Worm (Caenorhabditis elegans) whole organism, L3 larva: Measurements from ENCODE around the gene nhr-98.

Experiments
- R02D3.7 ChIP-seq: fragments of 150-350 bp; optimal IDR thresholded peaks from 2 replicates; lab custom pipeline; 2014; ENCODE audit warnings: missing biosample characterization, missing genetic modification characterization
- ZK546.5 ChIP-seq: sonication (generic microtip); optimal IDR thresholded peaks from 2 replicates; lab custom pipeline; 2017; ENCODE audit warnings: missing biosample characterization, missing genetic modification characterization
- aly-2 ChIP-seq: fragments of 150-350 bp; optimal IDR thresholded peaks from 2 replicates; lab custom pipeline; 2014; ENCODE audit warnings: missing biosample characterization, missing genetic modification characterization
- ama-1 ChIP-seq: fragments of 150-350 bp; optimal IDR thresholded peaks from 2 replicates; lab custom pipeline; 2018
- ceh-28 ChIP-seq: fragments of 150-350 bp; optimal IDR thresholded peaks from 2 replicates; lab custom pipeline; 2014; ENCODE audit warnings: missing biosample characterization, missing genetic modification reagents, missing genetic modification characterization
- ceh-82 ChIP-seq: fragments of 150-350 bp; optimal IDR thresholded peaks from 2 replicates; lab custom pipeline; 2014; ENCODE audit warnings: missing biosample characterization, missing genetic modification characterization
- ceh-9 ChIP-seq: sonication (generic microtip); optimal IDR thresholded peaks from 2 replicates; lab custom pipeline; 2018; ENCODE audit warnings: missing biosample characterization, missing genetic modification characterization
- egl-27 ChIP-seq: sonication (generic microtip); optimal IDR thresholded peaks from 4 replicates; lab custom pipeline; 2017; ENCODE audit warnings: missing biosample characterization, missing genetic modification reagents, missing genetic modification characterization
- elt-1 ChIP-seq: fragments of 150-350 bp; optimal IDR thresholded peaks from 2 replicates; lab custom pipeline; 2014; ENCODE audit warnings: missing biosample characterization, missing genetic modification characterization
- elt-2 ChIP-seq: sonication (generic microtip); optimal IDR thresholded peaks from 2 replicates; lab custom pipeline; 2016; ENCODE audit warnings: missing genetic modification reagents, mild to moderate bottlenecking, missing genetic modification characterization, missing compliant biosample characterization
- elt-3 ChIP-seq, 3 experiments: fragments of 150-350 bp in 1 of 3; sonication (generic microtip) in 2 of 3; optimal IDR thresholded peaks; 2 replicates in 2 of 3; 4 replicates in 1 of 3; lab custom pipeline; 2014 to 2017; ENCODE audit warnings: missing biosample characterization in 3 of 3, missing genetic modification characterization in 3 of 3
- fkh-10 ChIP-seq: sonication (generic microtip); optimal IDR thresholded peaks from 2 replicates; lab custom pipeline; 2017; ENCODE audit warnings: missing biosample characterization, missing genetic modification reagents, missing genetic modification characterization
- fos-1 ChIP-seq: fragments of 150-350 bp; optimal IDR thresholded peaks from 2 replicates; lab custom pipeline; 2014; ENCODE audit warnings: missing biosample characterization, missing genetic modification characterization
- lsy-12 ChIP-seq: sonication (generic microtip); optimal IDR thresholded peaks from 2 replicates; lab custom pipeline; 2016; ENCODE audit warnings: mild to moderate bottlenecking, missing genetic modification characterization, missing compliant biosample characterization
- mdl-1 ChIP-seq: fragments of 150-350 bp; optimal IDR thresholded peaks from 2 replicates; lab custom pipeline; 2014; ENCODE audit warnings: missing biosample characterization, missing genetic modification characterization
- mml-1 ChIP-seq: fragments of 150-350 bp; sonication (generic microtip); optimal IDR thresholded peaks from 3 replicates; lab custom pipeline; 2014; ENCODE audit warnings: missing biosample characterization, missing genetic modification characterization
- nfya-1 ChIP-seq: sonication (generic microtip); optimal IDR thresholded peaks from 2 replicates; lab custom pipeline; 2017; ENCODE audit warnings: missing genetic modification characterization, mild to moderate bottlenecking, missing compliant biosample characterization, antibody characterized with exemption, moderate library complexity; ENCODE audit not compliant: insufficient read depth
- nhr-237 ChIP-seq: fragments of 150-350 bp; optimal IDR thresholded peaks from 2 replicates; lab custom pipeline; 2014; ENCODE audit warnings: missing biosample characterization, missing genetic modification characterization
- nhr-28 ChIP-seq: fragments of 150-350 bp; optimal IDR thresholded peaks from 2 replicates; lab custom pipeline; 2014; ENCODE audit warnings: missing biosample characterization, missing genetic modification characterization
- nhr-43 ChIP-seq: sonication (generic microtip); optimal IDR thresholded peaks from 2 replicates; lab custom pipeline; 2016; ENCODE audit warnings: mild to moderate bottlenecking, missing genetic modification characterization, missing compliant biosample characterization; ENCODE audit not compliant: poor library complexity, severe bottlenecking
- nhr-76 ChIP-seq: fragments of 150-350 bp; sonication (generic microtip); optimal IDR thresholded peaks from 5 replicates; lab custom pipeline; 2014; ENCODE audit warnings: missing biosample characterization, missing genetic modification characterization
- pha-4 ChIP-seq: fragments of 150-350 bp; optimal IDR thresholded peaks from 2 replicates; lab custom pipeline; 2014; ENCODE audit warnings: missing biosample characterization, missing genetic modification reagents, missing genetic modification characterization
- pqm-1 ChIP-seq: fragments of 150-350 bp; optimal IDR thresholded peaks from 2 replicates; lab custom pipeline; 2017; ENCODE audit warnings: missing biosample characterization, missing genetic modification characterization, inconsistent platforms
- sea-2 ChIP-seq: fragments of 150-350 bp; sonication (generic microtip); optimal IDR thresholded peaks from 4 replicates; lab custom pipeline; 2014; ENCODE audit warnings: missing biosample characterization, missing genetic modification reagents, missing genetic modification characterization
- skn-1 ChIP-seq: fragments of 150-350 bp; optimal IDR thresholded peaks from 2 replicates; lab custom pipeline; 2014; ENCODE audit warnings: missing biosample characterization, missing genetic modification characterization
- tbx-2 ChIP-seq: sonication (generic microtip); optimal IDR thresholded peaks from 2 replicates; lab custom pipeline; 2016; ENCODE audit warnings: mild to moderate bottlenecking, missing genetic modification characterization, missing compliant biosample characterization
- unc-39 ChIP-seq: sonication (generic microtip); optimal IDR thresholded peaks from 4 replicates; lab custom pipeline; 2017; ENCODE audit warnings: missing biosample characterization, missing genetic modification characterization
- unc-62 ChIP-seq: fragments of 150-350 bp; sonication (generic microtip); optimal IDR thresholded peaks from 4 replicates; lab custom pipeline; 2014; ENCODE audit warnings: missing biosample characterization, missing genetic modification reagents, missing genetic modification characterization
- zag-1 ChIP-seq: fragments of 150-350 bp; optimal IDR thresholded peaks from 2 replicates; lab custom pipeline; 2014; ENCODE audit warnings: missing biosample characterization, missing genetic modification characterization
- ztf-11 ChIP-seq: fragments of 150-350 bp; optimal IDR thresholded peaks from 2 replicates; lab custom pipeline; 2014; ENCODE audit warnings: missing biosample characterization, missing genetic modification characterization

Gene nhr-98

DNA sequence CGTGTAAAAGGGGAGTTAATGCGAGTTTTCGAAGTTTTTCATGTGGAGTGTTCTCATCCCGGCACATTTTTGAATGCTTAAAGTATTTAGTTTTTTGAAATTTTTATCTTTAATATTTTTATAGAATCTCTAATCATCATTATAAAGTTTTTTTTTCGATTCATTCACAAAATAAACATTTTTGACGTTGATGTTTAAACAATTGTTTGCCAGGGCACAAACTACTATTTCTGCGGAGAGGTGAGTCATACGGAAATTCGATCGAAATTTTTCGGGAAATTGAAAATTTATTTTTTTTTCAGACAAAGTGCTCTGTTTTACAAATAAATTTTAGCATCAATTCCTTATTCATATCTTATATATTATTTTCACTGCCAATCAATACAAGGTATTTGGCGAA, at the start of gene nhr-98:
nhr-98 (plus strand) TSS at position 301 of the 400 bp plus-strand sequence.
- TF ChIP-seq lsy-12 (tag; lab: Kevin White, UChicago) (no peak), pha-4 (peak; percentile 2)

DNA sequence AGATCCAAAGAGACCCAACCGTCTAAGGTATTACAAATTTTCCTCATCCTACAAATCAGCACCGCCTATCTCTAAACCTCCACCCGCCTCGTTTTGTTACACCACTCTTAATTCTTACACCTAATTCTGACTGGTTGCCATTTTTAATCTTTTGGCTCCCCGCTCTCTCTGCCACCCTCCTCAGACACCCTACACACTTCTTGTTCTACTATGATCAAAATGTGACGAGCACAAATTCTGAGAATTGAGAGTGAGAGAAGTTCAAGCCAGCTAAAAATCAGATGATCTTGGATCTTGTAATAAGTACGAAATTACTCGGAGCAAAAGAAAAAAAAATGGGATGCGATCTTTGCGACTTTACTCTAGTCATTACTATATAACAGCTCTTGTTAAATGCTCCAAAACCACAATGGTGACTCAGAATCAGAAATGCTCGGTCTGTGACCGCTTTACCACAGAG, 49.4 kb upstream of the nhr-98 start, which contains the start of gene nhr-252:
nhr-252 (plus strand) TSS at position 410 of the 460 bp plus-strand sequence.
- no peak for TF ChIP-seq elt-3 (tag; optimal IDR thresholded peaks at IDR 0.05; lab: Kevin White, UChicago)
- no peak for TF ChIP-seq nhr-237 (tag; lab: Kevin White, UChicago)
- no peak for TF ChIP-seq nfya-1
- no peak for TF ChIP-seq nhr-76 (tag; lab: Kevin White, UChicago)
- TF ChIP-seq unc-39 (tag; lab: Kevin White, UChicago): no peak
- no peak for TF ChIP-seq zag-1
- TF ChIP-seq sea-2 (GFP tag; lab: Kevin White, UChicago): no peak
- TF ChIP-seq ceh-9 (tag; lab: Kevin White, UChicago): no peak
- TF ChIP-seq R02D3.7 (tag; lab: Kevin White, UChicago): no peak
- no peak for TF ChIP-seq nhr-28 (tag; lab: Kevin White, UChicago)
- TF ChIP-seq pqm-1 (tag; lab: Kevin White, UChicago): no peak
- TF ChIP-seq elt-2 (tag; lab: Kevin White, UChicago): no peak
- TF ChIP-seq ztf-11 (tag; lab: Kevin White, UChicago): no peak
- no peak for TF ChIP-seq mdl-1 (tag; lab: Kevin White, UChicago)

DNA sequence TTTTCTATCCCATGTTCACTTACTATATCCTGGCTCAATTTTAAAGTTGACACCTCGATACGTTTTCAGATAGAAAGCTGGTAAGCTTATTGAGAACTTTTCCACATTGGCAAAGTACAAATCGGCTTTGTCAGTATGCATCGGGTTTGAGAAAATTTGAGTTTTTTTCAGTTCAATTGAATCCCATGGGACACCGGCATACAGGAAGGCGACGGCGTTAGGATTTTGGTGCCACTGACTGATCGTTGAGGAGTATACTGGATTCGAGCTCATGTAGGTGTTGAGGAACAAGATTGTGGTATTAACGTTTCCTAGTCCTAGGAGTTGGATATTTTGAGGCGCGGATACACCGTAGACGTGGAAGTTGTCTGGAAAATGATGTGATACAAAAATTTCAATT, 40.8 kb upstream of the nhr-98 start:
- no peak for TF ChIP-seq tbx-2 (tag; lab: Kevin White, UChicago)
- TF ChIP-seq aly-2 (tag; lab: Kevin White, UChicago): no peak
- TF ChIP-seq pha-4: no peak
- TF ChIP-seq unc-39 (tag; lab: Kevin White, UChicago): no peak
- no peak for TF ChIP-seq sea-2 (GFP tag; lab: Kevin White, UChicago)
- no peak for TF ChIP-seq nhr-237 (tag; lab: Kevin White, UChicago)
- TF ChIP-seq ztf-11 (tag; lab: Kevin White, UChicago): no peak
- no peak for TF ChIP-seq ceh-82 (tag; lab: Kevin White, UChicago)
- TF ChIP-seq, all 47 proteins: peak for 0

- TF ChIP-seq mml-1 (tag; lab: Kevin White, UChicago) (no peak), unc-62 (GFP tag; lab: Kevin White, UChicago) (no peak), mdl-1 (tag; lab: Kevin White, UChicago) (no peak), egl-27 (tag; lab: Kevin White, UChicago) (no peak), nhr-43 (tag; lab: Kevin White, UChicago) (no peak), fos-1 (no peak), nhr-237 (tag; lab: Kevin White, UChicago) (no peak), ZK546.5 (tag; lab: Kevin White, UChicago) (no peak), nfya-1 (no peak), elt-1 (tag; lab: Kevin White, UChicago) (no peak)
These were observed 39.0 kb upstream of the nhr-98 start, which contains the start of gene dod-19 for ce11 chrV:414630-415029. Gene dod-19 (minus strand): TSS chrV:414759.

DNA sequence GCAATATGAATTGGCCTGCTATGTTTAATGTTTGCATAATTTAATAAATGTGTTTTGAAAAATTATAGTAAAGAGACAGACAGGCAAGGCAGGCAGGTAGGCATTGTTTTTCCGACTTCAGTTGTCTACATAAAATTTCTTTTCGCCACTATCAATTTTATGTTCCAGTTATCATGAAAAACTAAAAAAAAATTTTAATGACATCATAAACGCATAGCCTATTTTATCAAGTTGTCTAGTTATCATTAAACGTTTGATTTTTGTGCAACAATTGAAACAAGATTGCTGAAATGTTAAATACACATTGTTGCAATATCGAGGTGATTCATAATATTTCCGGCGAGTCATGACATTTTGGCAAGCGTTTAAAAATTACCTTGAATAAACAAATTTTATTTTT, 38.6 kb upstream of the nhr-98 start:
- no peak for TF ChIP-seq ztf-11 (tag; lab: Kevin White, UChicago)
- no peak for TF ChIP-seq fkh-10 (GFP tag; lab: Kevin White, UChicago)
- no peak for TF ChIP-seq ceh-28
- TF ChIP-seq unc-39 (tag; lab: Kevin White, UChicago): no peak
- no peak for TF ChIP-seq elt-3 (tag; optimal IDR thresholded peaks at IDR 0.05; lab: Kevin White, UChicago)
- TF ChIP-seq ceh-9 (tag; lab: Kevin White, UChicago): no peak
- TF ChIP-seq zag-1: no peak
- TF ChIP-seq skn-1 (tag; lab: Kevin White, UChicago): no peak
- TF ChIP-seq R02D3.7 (tag; lab: Kevin White, UChicago): no peak
- peak; percentile 79 for TF ChIP-seq elt-2 (tag; lab: Kevin White, UChicago)
- TF ChIP-seq ama-1 (lab: Kevin White, UChicago): no peak
- no peak for TF ChIP-seq mml-1 (tag; lab: Kevin White, UChicago)
- peak; percentile 93 for TF ChIP-seq pqm-1 (tag; lab: Kevin White, UChicago)
